Fruit fly (Drosophila melanogaster) whole organism, embryonic: ENCODE results near the gene nAChRalpha7.

Experiments
- Atf3 ChIP-seq: fragments of 200-800 bp; sonication (Bioruptor generic); optimal IDR thresholded peaks from 3 replicates; lab custom pipeline; 2016; ENCODE audit warnings: missing biosample characterization, missing genetic modification characterization
- CG10209 ChIP-seq: fragments of 200-800 bp; sonication (Bioruptor generic); optimal IDR thresholded peaks from 3 replicates; lab custom pipeline; 2017; ENCODE audit warnings: missing biosample characterization, mild to moderate bottlenecking, missing genetic modification characterization, missing genetic modification reagents
- CG10267 ChIP-seq: fragments of 200-800 bp; sonication (Bioruptor generic); optimal IDR thresholded peaks from 2 replicates; lab custom pipeline; 2018; ENCODE audit warnings: missing biosample characterization, mild to moderate bottlenecking, missing genetic modification characterization, moderate library complexity
- CG11085 ChIP-seq: fragments of 200-800 bp; sonication (Bioruptor generic); IDR thresholded peaks from 2 replicates; pipeline ENCODE4 v1.3.6; 2022; ENCODE audit warnings: missing biosample characterization, missing genetic modification characterization
- CG13123 ChIP-seq: fragments of 200-800 bp; sonication (Bioruptor generic); optimal IDR thresholded peaks from 2 replicates; lab custom pipeline; 2016; ENCODE audit warnings: missing biosample characterization, missing genetic modification characterization
- CG13775 ChIP-seq: fragments of 200-800 bp; sonication (Bioruptor generic); optimal IDR thresholded peaks from 3 replicates; lab custom pipeline; 2017; ENCODE audit warnings: missing biosample characterization, mild to moderate bottlenecking, missing genetic modification characterization
- CG15696 ChIP-seq: fragments of 200-800 bp; sonication (Bioruptor generic); optimal IDR thresholded peaks from 2 replicates; lab custom pipeline; 2019; ENCODE audit warnings: missing biosample characterization, mild to moderate bottlenecking, missing genetic modification characterization, moderate library complexity
- CG16815 ChIP-seq: fragments of 200-800 bp; sonication (Bioruptor generic); optimal IDR thresholded peaks from 3 replicates; lab custom pipeline; 2017; ENCODE audit warnings: missing biosample characterization, mild to moderate bottlenecking, missing genetic modification characterization
- CG17359 ChIP-seq: fragments of 200-800 bp; sonication (Bioruptor generic); optimal IDR thresholded peaks from 3 replicates; lab custom pipeline; 2018; ENCODE audit warnings: missing biosample characterization, mild to moderate bottlenecking, missing genetic modification characterization, moderate library complexity
- CG17361 ChIP-seq: fragments of 200-800 bp; sonication (Bioruptor generic); IDR thresholded peaks from 3 replicates; pipeline ENCODE4 v1.3.6; 2022; ENCODE audit warnings: missing biosample characterization, missing genetic modification characterization
- CG17912 ChIP-seq: fragments of 200-800 bp; sonication (Bioruptor generic); optimal IDR thresholded peaks from 2 replicates; lab custom pipeline; 2018; ENCODE audit warnings: missing biosample characterization, mild to moderate bottlenecking, missing genetic modification characterization
- CG18011 ChIP-seq: fragments of 200-800 bp; sonication (Bioruptor generic); optimal IDR thresholded peaks from 2 replicates; lab custom pipeline; 2017; ENCODE audit warnings: missing biosample characterization, missing genetic modification characterization, mild to moderate bottlenecking, moderate library complexity, missing genotype
- CG30431 ChIP-seq: fragments of 200-800 bp; sonication (Bioruptor generic); optimal IDR thresholded peaks from 2 replicates; lab custom pipeline; 2017; ENCODE audit warnings: missing biosample characterization, missing genetic modification characterization
- CG4328 ChIP-seq: fragments of 200-800 bp; sonication (Bioruptor generic); optimal IDR thresholded peaks from 3 replicates; lab custom pipeline; 2017; ENCODE audit warnings: missing biosample characterization, missing genetic modification reagents, missing genetic modification characterization
- CG6272 ChIP-seq: fragments of 200-800 bp; sonication (Bioruptor generic); IDR thresholded peaks from 2 replicates; pipeline ENCODE4 v1.3.6; 2022; ENCODE audit warnings: missing biosample characterization, missing genetic modification characterization
- CG7271 ChIP-seq: fragments of 200-800 bp; sonication (Bioruptor generic); optimal IDR thresholded peaks from 2 replicates; lab custom pipeline; 2018; ENCODE audit warnings: missing biosample characterization, mild to moderate bottlenecking, missing genetic modification characterization, moderate library complexity
- CG8359 ChIP-seq: fragments of 200-800 bp; sonication (Bioruptor generic); optimal IDR thresholded peaks from 2 replicates; lab custom pipeline; 2017; ENCODE audit warnings: missing biosample characterization, mild to moderate bottlenecking, missing genetic modification characterization, borderline replicate concordance
- CG9609 ChIP-seq: fragments of 200-800 bp; sonication (Bioruptor generic); optimal IDR thresholded peaks from 3 replicates; lab custom pipeline; 2016; ENCODE audit warnings: missing biosample characterization, missing genetic modification characterization
- CG9727 ChIP-seq: fragments of 200-800 bp; sonication (Bioruptor generic); optimal IDR thresholded peaks from 3 replicates; lab custom pipeline; 2017; ENCODE audit warnings: missing biosample characterization, mild to moderate bottlenecking, missing genetic modification characterization
- CoRest ChIP-seq: fragments of 200-800 bp; sonication (Bioruptor generic); optimal IDR thresholded peaks from 3 replicates; lab custom pipeline; 2018; ENCODE audit warnings: missing biosample characterization, mild to moderate bottlenecking, missing genetic modification characterization, moderate library complexity
- Fer2 ChIP-seq: fragments of 200-800 bp; sonication (Bioruptor generic); optimal IDR thresholded peaks from 2 replicates; lab custom pipeline; 2018; ENCODE audit warnings: missing biosample characterization, mild to moderate bottlenecking, missing genetic modification characterization, moderate library complexity
- HHEX ChIP-seq: fragments of 200-800 bp; sonication (Bioruptor generic); optimal IDR thresholded peaks from 3 replicates; lab custom pipeline; 2017; ENCODE audit warnings: missing biosample characterization, mild to moderate bottlenecking, missing genetic modification characterization, missing genetic modification reagents
- Hand ChIP-seq: fragments of 200-800 bp; sonication (Bioruptor generic); optimal IDR thresholded peaks from 2 replicates; lab custom pipeline; 2017; ENCODE audit warnings: mild to moderate bottlenecking, missing biosample characterization, missing genetic modification reagents, missing genetic modification characterization
- Hey ChIP-seq: fragments of 200-800 bp; sonication (Bioruptor generic); optimal IDR thresholded peaks from 3 replicates; lab custom pipeline; 2018; ENCODE audit warnings: missing biosample characterization, mild to moderate bottlenecking, missing genetic modification characterization
- Hr3 ChIP-seq: fragments of 200-800 bp; sonication (Bioruptor generic); optimal IDR thresholded peaks from 3 replicates; lab custom pipeline; 2016; ENCODE audit warnings: missing biosample characterization, missing genetic modification characterization
- Max ChIP-seq: fragments of 200-800 bp; sonication (Bioruptor generic); optimal IDR thresholded peaks from 2 replicates; lab custom pipeline; 2016; ENCODE audit warnings: missing biosample characterization, mild to moderate bottlenecking, missing genetic modification characterization
- PHDP ChIP-seq: fragments of 200-800 bp; sonication (Bioruptor generic); optimal IDR thresholded peaks from 3 replicates; lab custom pipeline; 2018; ENCODE audit warnings: missing biosample characterization, mild to moderate bottlenecking, missing genetic modification characterization, moderate library complexity
- Scr ChIP-seq: fragments of 200-800 bp; sonication (Bioruptor generic); IDR thresholded peaks from 2 replicates; pipeline ENCODE4 v1.3.6; 2022; ENCODE audit warnings: missing biosample characterization, missing genetic modification characterization; ENCODE audit not compliant: partially characterized antibody
- bbx ChIP-seq: fragments of 200-800 bp; sonication (Bioruptor generic); IDR thresholded peaks from 2 replicates; pipeline ENCODE4 v1.3.6; 2022; ENCODE audit warnings: missing biosample characterization, missing genetic modification characterization; ENCODE audit not compliant: partially characterized antibody
- cato ChIP-seq: fragments of 200-800 bp; sonication (Bioruptor generic); optimal IDR thresholded peaks from 2 replicates; lab custom pipeline; 2016; ENCODE audit warnings: missing biosample characterization, missing genetic modification characterization, borderline replicate concordance
- cg ChIP-seq: fragments of 200-800 bp; sonication (Bioruptor generic); optimal IDR thresholded peaks from 3 replicates; lab custom pipeline; 2019; ENCODE audit warnings: missing biosample characterization, mild to moderate bottlenecking, missing genetic modification characterization, moderate library complexity
- dimm ChIP-seq: fragments of 200-800 bp; sonication (Bioruptor generic); IDR thresholded peaks from 2 replicates; pipeline ENCODE4 v1.3.6; 2022; ENCODE audit warnings: missing biosample characterization, missing genetic modification characterization
- esg ChIP-seq: fragments of 200-800 bp; sonication (Bioruptor generic); conservative IDR thresholded peaks from 2 replicates; pipeline ENCODE4 v1.3.6; 2022; ENCODE audit warnings: missing biosample characterization, missing genetic modification characterization
- ewg ChIP-seq: fragments of 200-800 bp; sonication (Bioruptor generic); optimal IDR thresholded peaks from 3 replicates; lab custom pipeline; 2017; ENCODE audit warnings: mild to moderate bottlenecking, missing biosample characterization, missing genetic modification reagents, missing genetic modification characterization
- grau ChIP-seq: fragments of 200-800 bp; optimal IDR thresholded peaks from 3 replicates; lab custom pipeline; 2019; ENCODE audit warnings: missing biosample characterization, mild to moderate bottlenecking, missing genetic modification characterization, moderate library complexity
- mirr ChIP-seq: fragments of 200-800 bp; sonication (Bioruptor generic); optimal IDR thresholded peaks from 3 replicates; lab custom pipeline; 2018; ENCODE audit warnings: missing biosample characterization, mild to moderate bottlenecking, missing genetic modification characterization
- mld ChIP-seq: fragments of 200-800 bp; sonication (Bioruptor generic); IDR thresholded peaks from 3 replicates; pipeline ENCODE4 v1.3.6; 2022; ENCODE audit warnings: missing biosample characterization, missing genetic modification characterization; ENCODE audit not compliant: partially characterized antibody
- nerfin-1 ChIP-seq: fragments of 200-800 bp; sonication (Bioruptor generic); optimal IDR thresholded peaks from 3 replicates; lab custom pipeline; 2019; ENCODE audit warnings: missing biosample characterization, mild to moderate bottlenecking, missing genetic modification characterization, moderate library complexity
- nerfin-2 ChIP-seq: fragments of 200-800 bp; sonication (Bioruptor generic); IDR thresholded peaks from 2 replicates; pipeline ENCODE4 v1.3.6; 2022; ENCODE audit warnings: missing biosample characterization, missing genetic modification characterization; ENCODE audit not compliant: partially characterized antibody
- pb ChIP-seq: fragments of 200-800 bp; sonication (Bioruptor generic); optimal IDR thresholded peaks from 3 replicates; lab custom pipeline; 2016; ENCODE audit warnings: missing biosample characterization, missing genetic modification characterization
- prd ChIP-seq, 3 experiments: fragments of >200 bp in 2 of 3; fragments of 200-800 bp in 1 of 3; sonication (Bioruptor generic) in 1 of 3; optimal IDR thresholded peaks in 2 of 3; IDR thresholded peaks in 1 of 3; 2 replicates in 2 of 3; 3 replicates in 1 of 3; pipeline versions ENCODE4 v1.3.6 to Lab custom; 2017 to 2022; ENCODE audit warnings: missing biosample characterization in 1 of 3, missing genetic modification characterization in 1 of 3
- rib ChIP-seq: fragments of 200-800 bp; sonication (Bioruptor generic); IDR thresholded peaks from 2 replicates; pipeline ENCODE4 v1.3.6; 2022; ENCODE audit warnings: missing biosample characterization, missing genetic modification characterization
- row ChIP-seq: fragments of 200-800 bp; sonication (Bioruptor generic); IDR thresholded peaks from 3 replicates; pipeline ENCODE4 v1.3.6; 2022; ENCODE audit warnings: missing biosample characterization, missing genetic modification characterization
- salm ChIP-seq: fragments of 200-800 bp; sonication (Bioruptor generic); optimal IDR thresholded peaks from 2 replicates; lab custom pipeline; 2018; ENCODE audit warnings: missing biosample characterization, mild to moderate bottlenecking, missing genetic modification characterization
- sens ChIP-seq: fragments of 200-800 bp; sonication (Bioruptor generic); peaks from one replicate; lab custom pipeline; 2016; ENCODE audit warnings: missing biosample characterization, missing genetic modification characterization
- sim ChIP-seq: fragments of 200-800 bp; sonication (Bioruptor generic); IDR thresholded peaks from 2 replicates; pipeline ENCODE4 v1.3.6; 2022; ENCODE audit warnings: missing biosample characterization, missing genetic modification characterization
- tgo ChIP-seq: fragments of 200-800 bp; sonication (Bioruptor generic); IDR thresholded peaks from 3 replicates; pipeline ENCODE4 v1.3.6; 2022; ENCODE audit warnings: missing biosample characterization, missing genetic modification characterization
- tio ChIP-seq: fragments of 200-800 bp; sonication (Bioruptor generic); optimal IDR thresholded peaks from 2 replicates; lab custom pipeline; 2017; ENCODE audit warnings: missing biosample characterization, missing genetic modification characterization, inconsistent platforms

nAChRalpha7 gene

dm6 chrX:19371135-19371938 lies 23.1 kb upstream of the nAChRalpha7 start:
- TF ChIP-seq CG9609 (peak; percentile 16), CG18011 (GFP tag; lab: Kevin White, UChicago) (no peak), pb (no peak), CG17912 (no peak), CG16815 (GFP tag; lab: Kevin White, UChicago) (peak; percentile 20), bbx (GFP tag; lab: Robert Waterston, UW) (no peak), CG15696 (tag; lab: Kevin White, UChicago) (no peak), CG6272 (no peak), dimm (GFP tag; lab: Robert Waterston, UW) (no peak), CG30431 (GFP tag; lab: Kevin White, UChicago) (peak; percentile 12), HHEX (GFP tag; lab: Kevin White, UChicago) (no peak), CG9727 (GFP tag; lab: Kevin White, UChicago) (peak; percentile 32), Atf3 (GFP tag; lab: Kevin White, UChicago) (peak; percentile 6), prd (optimal IDR thresholded peaks at IDR 0.05; lab: Kevin White, UChicago) (no peak), prd (GFP tag; IDR thresholded peaks at IDR 0.05; lab: Robert Waterston, UW) (peak; percentile 25; the same call in 1 of the 3 replicates), grau (tag; lab: Kevin White, UChicago) (peak; percentile 75), cato (no peak), row (GFP tag; lab: Robert Waterston, UW) (peak; percentile 43), CG11085 (GFP tag; lab: Robert Waterston, UW) (no peak), CG17361 (GFP tag; lab: Robert Waterston, UW) (peak; percentile 70), CG13775 (peak; percentile 16), cg (peak; percentile 27), CG7271 (tag; lab: Kevin White, UChicago) (no peak), CG10209 (peak; percentile 28), mirr (no peak), sens (GFP tag; lab: Kevin White, UChicago) (peak; percentile 95), mld (GFP tag; lab: Robert Waterston, UW) (no peak), tgo (no peak), Hand (no peak), CG13123 (no peak), CoRest (tag; lab: Kevin White, UChicago) (peak; percentile 32), nerfin-2 (GFP tag; lab: Robert Waterston, UW) (peak; percentile 61), Max (GFP tag; lab: Kevin White, UChicago) (no peak), ewg (GFP tag; lab: Kevin White, UChicago) (peak; percentile 11), salm (tag; lab: Kevin White, UChicago) (no peak), Hey (no peak), nerfin-1 (tag; lab: Kevin White, UChicago) (no peak), Fer2 (tag; lab: Kevin White, UChicago) (no peak), rib (GFP tag; lab: Robert Waterston, UW) (no peak), Hr3 (GFP tag; lab: Kevin White, UChicago) (peak; percentile 55), sim (GFP tag; lab: Robert Waterston, UW) (no peak), Scr (peak; percentile 54; the same call in 1 of the 2 replicates), PHDP (tag; lab: Kevin White, UChicago) (no peak), CG4328 (GFP tag; lab: Kevin White, UChicago) (no peak), tio (GFP tag; lab: Kevin White, UChicago) (peak; percentile 52), CG8359 (GFP tag; lab: Kevin White, UChicago) (no peak), esg (no peak), CG10267 (tag; lab: Kevin White, UChicago) (peak; percentile 7), CG17359 (tag; lab: Kevin White, UChicago) (peak; percentile 60)
